Fruit fly (Drosophila melanogaster) whole organism, pupa: Measurements from ENCODE around the gene Pop4.

Source experiments
- CG10348 ChIP-seq: fragments of 200-800 bp; sonication (Bioruptor generic); IDR thresholded peaks from 2 replicates; pipeline ENCODE4 v1.3.6; 2022; ENCODE audit warnings: missing biosample characterization, missing genetic modification characterization
- CG12605 ChIP-seq: fragments of 200-800 bp; sonication (Bioruptor generic); IDR thresholded peaks from 2 replicates; pipeline ENCODE4 v1.3.6; 2022; ENCODE audit warnings: missing biosample characterization, missing genetic modification characterization
- CG13204 ChIP-seq: fragments of 200-800 bp; sonication (Bioruptor generic); optimal IDR thresholded peaks from 2 replicates; lab custom pipeline; 2018; ENCODE audit warnings: missing biosample characterization, mild to moderate bottlenecking, missing genetic modification characterization, moderate library complexity
- CG14655 ChIP-seq: fragments of 200-800 bp; sonication (Bioruptor generic); optimal IDR thresholded peaks from 3 replicates; lab custom pipeline; 2017; ENCODE audit warnings: mild to moderate bottlenecking, missing biosample characterization, missing genetic modification reagents, missing genetic modification characterization
- CG15710 ChIP-seq: fragments of 200-800 bp; sonication (Bioruptor generic); optimal IDR thresholded peaks from 2 replicates; lab custom pipeline; 2018; ENCODE audit warnings: missing biosample characterization, mild to moderate bottlenecking, missing genetic modification characterization, moderate library complexity
- CG17806 ChIP-seq: fragments of 200-800 bp; sonication (Bioruptor generic); optimal IDR thresholded peaks from 2 replicates; lab custom pipeline; 2018; ENCODE audit warnings: missing biosample characterization, mild to moderate bottlenecking, missing genetic modification characterization, moderate library complexity
- CG32121 ChIP-seq: fragments of 200-800 bp; sonication (Bioruptor generic); IDR thresholded peaks from 2 replicates; pipeline ENCODE4 v1.3.6; 2022; ENCODE audit warnings: missing biosample characterization, missing genetic modification characterization
- CG34367 ChIP-seq: fragments of 200-800 bp; sonication (Bioruptor generic); optimal IDR thresholded peaks from 2 replicates; lab custom pipeline; 2018; ENCODE audit warnings: missing biosample characterization, mild to moderate bottlenecking, missing genetic modification characterization
- CG4496 ChIP-seq: fragments of 200-800 bp; sonication (Bioruptor generic); IDR thresholded peaks from 3 replicates; pipeline ENCODE4 v1.3.6; 2022; ENCODE audit warnings: missing biosample characterization, missing genetic modification characterization
- CG8159 ChIP-seq: fragments of 200-800 bp; sonication (Bioruptor generic); optimal IDR thresholded peaks from 3 replicates; lab custom pipeline; 2018; ENCODE audit warnings: missing biosample characterization, mild to moderate bottlenecking, missing genetic modification characterization, moderate library complexity
- CG8301 ChIP-seq: fragments of 200-800 bp; sonication (Bioruptor generic); optimal IDR thresholded peaks from 2 replicates; lab custom pipeline; 2018; ENCODE audit warnings: missing biosample characterization, mild to moderate bottlenecking, missing genetic modification characterization
- CG9948 ChIP-seq: fragments of 200-800 bp; sonication (Bioruptor generic); optimal IDR thresholded peaks from 2 replicates; lab custom pipeline; 2018; ENCODE audit warnings: missing biosample characterization, mild to moderate bottlenecking, missing genetic modification characterization, moderate library complexity
- D1 ChIP-seq: fragments of 200-800 bp; sonication (Bioruptor generic); optimal IDR thresholded peaks from 2 replicates; lab custom pipeline; 2018; ENCODE audit warnings: missing biosample characterization, mild to moderate bottlenecking, missing genetic modification characterization, moderate library complexity
- EcR ChIP-seq: fragments of 200-800 bp; sonication (Bioruptor generic); optimal IDR thresholded peaks from 3 replicates; lab custom pipeline; 2019; ENCODE audit warnings: missing biosample characterization, missing genetic modification characterization, mild to moderate bottlenecking, moderate library complexity, missing genetic modification reagents
- Ets98B ChIP-seq: fragments of 200-800 bp; sonication (Bioruptor generic); IDR thresholded peaks from 2 replicates; pipeline ENCODE4 v1.3.6; 2022; ENCODE audit warnings: missing biosample characterization, missing genetic modification characterization
- Pif1A ChIP-seq: fragments of 200-800 bp; sonication (Bioruptor generic); optimal IDR thresholded peaks from 3 replicates; lab custom pipeline; 2016; ENCODE audit warnings: missing biosample characterization, missing genetic modification characterization
- Pif1B ChIP-seq: fragments of 200-800 bp; sonication (Bioruptor generic); optimal IDR thresholded peaks from 3 replicates; lab custom pipeline; 2016; ENCODE audit warnings: missing biosample characterization, missing genetic modification characterization
- Snoo ChIP-seq: fragments of 200-800 bp; sonication (Bioruptor generic); optimal IDR thresholded peaks from 3 replicates; lab custom pipeline; 2017; ENCODE audit warnings: missing biosample characterization, mild to moderate bottlenecking, missing genetic modification characterization, inconsistent platforms
- fd96Ca ChIP-seq: fragments of 200-800 bp; sonication (Bioruptor generic); IDR thresholded peaks from 3 replicates; pipeline ENCODE4 v1.3.6; 2022; ENCODE audit warnings: missing biosample characterization, missing genetic modification characterization
- gl ChIP-seq: fragments of 200-800 bp; sonication (Bioruptor generic); optimal IDR thresholded peaks from 2 replicates; lab custom pipeline; 2018; ENCODE audit warnings: missing biosample characterization, mild to moderate bottlenecking, missing genetic modification characterization
- rn ChIP-seq: fragments of 200-800 bp; sonication (Bioruptor generic); IDR thresholded peaks from 2 replicates; pipeline ENCODE4 v1.3.6; 2022; ENCODE audit warnings: missing biosample characterization, missing genetic modification characterization

The Pop4 gene

dm6 chr3L:7988401-7988800, 10.0 kb upstream of the Pop4 start:
- TF ChIP-seq gl (tag; lab: Kevin White, UChicago), result no peak
- TF ChIP-seq CG9948 (tag; lab: Kevin White, UChicago), result no peak
- TF ChIP-seq CG12605 (GFP tag; lab: Robert Waterston, UW), result no peak
- no peak for TF ChIP-seq CG8159 (tag; lab: Kevin White, UChicago)
- TF ChIP-seq CG13204 (GFP tag; lab: Kevin White, UChicago), result no peak
- TF ChIP-seq CG15710, result no peak
- TF ChIP-seq rn (GFP tag; lab: Robert Waterston, UW), result no peak
- no peak for TF ChIP-seq Pif1B (GFP tag; lab: Kevin White, UChicago)
- no peak for TF ChIP-seq CG17806 (tag; lab: Kevin White, UChicago)
- no peak for TF ChIP-seq Pif1A
- TF ChIP-seq CG8301 (tag; lab: Kevin White, UChicago), result no peak
- no peak for TF ChIP-seq CG34367 (tag; lab: Kevin White, UChicago)
- TF ChIP-seq Snoo (tag; lab: Kevin White, UChicago), result no peak
- TF ChIP-seq D1 (tag; lab: Kevin White, UChicago), result no peak
- TF ChIP-seq fd96Ca (GFP tag; lab: Robert Waterston, UW), result no peak
- TF ChIP-seq CG14655 (GFP tag; lab: Kevin White, UChicago), result no peak

DNA sequence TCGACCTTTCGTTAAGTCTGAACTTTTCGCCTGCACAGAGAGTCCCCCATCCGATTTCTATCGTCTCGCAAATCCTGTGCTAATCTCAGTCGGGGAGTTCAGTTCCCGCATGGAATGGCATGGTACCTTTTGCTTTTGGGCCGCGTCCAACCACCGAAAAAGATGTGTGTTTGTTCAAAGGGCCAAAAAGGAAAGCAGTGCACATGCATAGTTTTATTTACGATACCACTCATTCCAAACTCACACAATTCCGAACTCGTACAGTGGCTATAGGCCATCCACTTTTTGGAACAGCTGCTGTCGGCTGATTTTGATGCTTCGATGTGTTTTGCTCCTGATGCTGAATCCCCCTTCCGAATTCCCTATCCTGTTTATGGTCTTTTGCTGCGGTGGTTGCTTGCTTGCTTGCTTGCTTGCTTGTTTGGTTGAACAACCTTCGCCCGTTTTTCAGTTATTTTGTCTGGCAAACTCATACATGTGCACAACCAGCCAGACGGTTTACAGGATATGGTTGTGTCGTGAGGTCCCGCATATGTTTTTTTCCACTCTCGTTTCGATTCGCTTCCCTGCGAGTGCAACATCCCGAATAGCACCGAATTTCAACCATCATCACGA, 6.3 kb upstream of the Pop4 start:
- peak; percentile 75 for TF ChIP-seq EcR
- no peak for TF ChIP-seq CG14655 (GFP tag; lab: Kevin White, UChicago)
- TF ChIP-seq CG8159 (tag; lab: Kevin White, UChicago), result no peak

- TF ChIP-seq CG32121 (GFP tag; lab: Robert Waterston, UW), result no peak
- no peak for TF ChIP-seq Ets98B (GFP tag; lab: Robert Waterston, UW)
- no peak for TF ChIP-seq Snoo (tag; lab: Kevin White, UChicago)
- peak; percentile 53 for TF ChIP-seq CG13204 (GFP tag; lab: Kevin White, UChicago)
- no peak for TF ChIP-seq D1 (tag; lab: Kevin White, UChicago)
- TF ChIP-seq EcR, result peak; percentile 86
- TF ChIP-seq CG4496, result no peak
- TF ChIP-seq CG34367 (tag; lab: Kevin White, UChicago), result no peak
- TF ChIP-seq, all 21 proteins: peak for 2
Measured at dm6 chr3L:7983602-7984223, 5.3 kb upstream of the Pop4 start.

DNA sequence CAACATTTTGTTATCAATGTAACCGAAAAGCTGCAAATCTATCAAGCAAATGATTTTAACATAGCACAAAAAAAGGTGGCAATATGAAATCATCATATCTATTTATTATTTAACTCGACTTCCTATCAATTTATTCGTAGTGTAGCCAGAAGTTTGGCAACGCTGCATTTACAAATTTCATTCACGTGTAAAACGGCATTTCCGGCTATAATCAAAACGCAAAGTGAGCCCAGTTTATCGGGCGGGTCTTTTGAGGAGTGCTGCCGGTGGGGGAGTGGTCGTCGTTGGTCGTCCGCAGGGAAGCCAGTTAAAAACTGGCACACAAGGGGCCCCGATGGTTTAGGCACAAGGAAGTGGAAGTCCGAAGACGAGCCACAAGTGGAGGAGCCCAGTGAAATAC, 3.5 kb upstream of the Pop4 start:
- no peak for TF ChIP-seq rn (GFP tag; lab: Robert Waterston, UW)
- TF ChIP-seq gl (tag; lab: Kevin White, UChicago), result no peak
- TF ChIP-seq Pif1B (GFP tag; lab: Kevin White, UChicago), result no peak
- TF ChIP-seq CG10348 (GFP tag; lab: Robert Waterston, UW), result no peak
- no peak for TF ChIP-seq CG9948 (tag; lab: Kevin White, UChicago)
- TF ChIP-seq CG14655 (GFP tag; lab: Kevin White, UChicago), result no peak
- TF ChIP-seq CG17806 (tag; lab: Kevin White, UChicago), result no peak
- TF ChIP-seq CG13204 (GFP tag; lab: Kevin White, UChicago), result no peak
- TF ChIP-seq D1 (tag; lab: Kevin White, UChicago), result no peak
- TF ChIP-seq CG15710, result no peak
- no peak for TF ChIP-seq CG12605 (GFP tag; lab: Robert Waterston, UW)
- no peak for TF ChIP-seq Snoo (tag; lab: Kevin White, UChicago)
- no peak for TF ChIP-seq EcR
- no peak for TF ChIP-seq CG8159 (tag; lab: Kevin White, UChicago)
- TF ChIP-seq CG8301 (tag; lab: Kevin White, UChicago), result no peak
- TF ChIP-seq Ets98B (GFP tag; lab: Robert Waterston, UW), result no peak
- no peak for TF ChIP-seq CG4496

DNA sequence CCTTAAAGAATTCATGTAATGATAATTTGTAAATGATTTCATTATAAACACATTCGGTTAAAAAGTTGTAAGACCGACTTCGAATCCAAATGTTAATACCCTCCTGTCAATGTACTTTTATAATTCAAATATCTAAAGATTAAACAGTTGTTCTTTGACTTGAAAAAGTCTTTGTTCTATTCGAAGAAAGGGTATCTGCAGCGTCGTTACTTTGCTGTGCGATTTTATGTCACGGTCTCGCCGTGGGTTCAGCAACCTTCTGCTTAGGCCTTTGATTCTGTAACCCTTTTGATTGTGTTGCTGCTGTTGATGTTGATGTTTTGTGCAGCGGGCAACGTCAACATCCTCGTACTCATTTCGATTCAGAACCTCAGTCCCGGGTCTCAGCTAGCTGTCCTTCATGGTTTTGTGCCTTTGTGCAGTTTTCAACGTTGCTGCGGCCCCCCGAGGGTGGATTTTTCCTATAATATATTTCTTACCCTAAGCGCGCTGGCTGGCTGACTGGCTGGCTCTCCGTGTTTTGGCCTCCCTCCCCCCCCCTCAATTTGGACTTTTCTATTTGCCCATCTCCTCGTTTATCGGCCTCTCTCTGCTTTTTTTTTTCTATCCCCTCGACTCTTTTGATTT, 2.9 kb upstream of the Pop4 start:
- no peak for TF ChIP-seq CG13204 (GFP tag; lab: Kevin White, UChicago)
- no peak for TF ChIP-seq Pif1A
- peak; percentile 82 for TF ChIP-seq EcR

DNA sequence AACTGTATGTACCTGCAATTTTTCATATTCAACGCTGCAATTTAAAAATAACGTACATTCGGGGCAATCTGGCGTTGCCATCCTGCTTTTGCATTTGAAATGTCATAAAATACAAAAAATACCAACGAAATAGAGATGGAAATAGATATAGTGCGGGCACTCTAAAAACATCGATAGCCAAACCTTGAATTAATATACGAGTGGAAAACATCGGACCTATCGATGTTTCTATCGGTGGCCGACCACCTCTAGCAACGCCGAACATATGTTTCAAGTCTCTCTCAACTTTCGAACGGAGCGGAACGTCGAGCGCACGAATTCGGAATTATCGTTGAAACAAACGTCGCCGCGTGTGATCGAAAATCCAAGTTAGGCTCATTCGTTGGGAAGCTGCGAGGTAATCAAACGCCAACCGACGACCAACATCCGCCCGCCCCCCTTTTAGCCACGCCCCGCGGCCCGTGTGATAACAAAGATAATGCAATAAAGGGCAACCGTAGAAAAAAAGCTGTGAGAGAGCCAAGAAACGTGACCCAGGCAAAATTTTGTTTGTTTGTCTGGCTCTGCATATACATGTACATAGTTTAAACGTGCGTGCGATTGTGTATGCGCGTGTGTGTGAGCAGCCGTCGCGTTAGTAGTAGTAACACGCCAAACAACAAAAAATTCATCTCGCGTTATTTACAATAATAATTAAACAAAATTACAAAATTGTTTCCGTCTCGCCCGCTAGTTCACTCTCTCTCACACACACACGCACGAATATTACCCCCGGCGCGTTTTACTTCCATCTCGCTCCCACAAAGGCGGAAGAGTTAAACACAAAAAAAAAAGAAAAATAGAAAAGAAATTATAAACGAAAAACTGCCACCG, 563 bp upstream of the Pop4 start, which contains the start of gene nmo:
Gene nmo (plus strand): TSS at position 270 of the 873 bp plus-strand sequence.
- no peak for TF ChIP-seq CG4496
- no peak for TF ChIP-seq CG32121 (GFP tag; lab: Robert Waterston, UW)
- no peak for TF ChIP-seq CG8301 (tag; lab: Kevin White, UChicago)
- TF ChIP-seq Pif1A, result no peak
- TF ChIP-seq gl (tag; lab: Kevin White, UChicago), result peak; percentile 30
- TF ChIP-seq EcR, result peak; percentile 78
- no peak for TF ChIP-seq CG12605 (GFP tag; lab: Robert Waterston, UW)
- TF ChIP-seq D1 (tag; lab: Kevin White, UChicago), result no peak
- no peak for TF ChIP-seq CG8159 (tag; lab: Kevin White, UChicago)
- TF ChIP-seq Snoo (tag; lab: Kevin White, UChicago), result no peak
- TF ChIP-seq, all 21 proteins: peak for 2
